Worm (Caenorhabditis elegans) whole organism, late embryonic: ENCODE data around the gene ctbp-1.

Experiments
- ceh-19 ChIP-seq: fragments of 200-800 bp; sonication (Bioruptor generic); optimal IDR thresholded peaks from 2 replicates; lab custom pipeline; 2018; ENCODE audit warnings: mild to moderate bottlenecking, missing genetic modification characterization, missing compliant biosample characterization
- ceh-9 ChIP-seq: sonication (generic microtip); optimal IDR thresholded peaks from 2 replicates; lab custom pipeline; 2016; ENCODE audit warnings: mild to moderate bottlenecking, missing genetic modification characterization, inconsistent platforms, missing compliant biosample characterization
- dve-1 ChIP-seq: sonication (generic microtip); optimal IDR thresholded peaks from 2 replicates; lab custom pipeline; 2017; ENCODE audit warnings: antibody characterized with exemption, mild to moderate bottlenecking, missing genetic modification characterization, missing compliant biosample characterization
- hlh-15 ChIP-seq: sonication (generic microtip); optimal IDR thresholded peaks from 2 replicates; lab custom pipeline; 2016; ENCODE audit warnings: missing genetic modification characterization, missing compliant biosample characterization
- lin-11 ChIP-seq: fragments of 200-800 bp; sonication (Bioruptor generic); optimal IDR thresholded peaks from 2 replicates; lab custom pipeline; 2018; ENCODE audit warnings: mild to moderate bottlenecking, missing genetic modification characterization, missing compliant biosample characterization
- nhr-11 ChIP-seq: fragments of 150-350 bp; optimal IDR thresholded peaks from 2 replicates; lab custom pipeline; 2014; ENCODE audit warnings: missing biosample characterization, missing genetic modification characterization
- pat-9 ChIP-seq: fragments of 200-800 bp; sonication (Bioruptor generic); optimal IDR thresholded peaks from 2 replicates; lab custom pipeline; 2018; ENCODE audit warnings: mild to moderate bottlenecking, missing genetic modification characterization, moderate library complexity, missing compliant biosample characterization
- pha-2 ChIP-seq: sonication (generic microtip); optimal IDR thresholded peaks from 2 replicates; lab custom pipeline; 2017; ENCODE audit warnings: mild to moderate bottlenecking, missing genetic modification characterization, missing compliant biosample characterization
- pqm-1 ChIP-seq: sonication (generic microtip); optimal IDR thresholded peaks from 2 replicates; lab custom pipeline; 2016; ENCODE audit warnings: missing genetic modification characterization, missing compliant biosample characterization
- sox-4 ChIP-seq: sonication (generic microtip); optimal IDR thresholded peaks from 2 replicates; lab custom pipeline; 2017; ENCODE audit warnings: mild to moderate bottlenecking, missing genetic modification characterization, inconsistent platforms, missing compliant biosample characterization
- ztf-16 ChIP-seq: sonication (generic microtip); optimal IDR thresholded peaks from 2 replicates; lab custom pipeline; 2017; ENCODE audit warnings: missing genetic modification characterization, missing compliant biosample characterization

ce11 chrX:5839643-5840042 is 22.9 kb upstream of the ctbp-1 start, which contains the start of gene dct-11:
- TF ChIP-seq dve-1 (tag; lab: Kevin White, UChicago): peak; percentile 16
- no peak for TF ChIP-seq ztf-16 (tag; lab: Kevin White, UChicago)
- no peak for TF ChIP-seq nhr-11 (tag; lab: Kevin White, UChicago)
- no peak for TF ChIP-seq lin-11 (tag; lab: Kevin White, UChicago)
- no peak for TF ChIP-seq ceh-9 (tag; lab: Kevin White, UChicago)
- TF ChIP-seq pqm-1 (tag; lab: Kevin White, UChicago): no peak
- TF ChIP-seq pat-9 (tag; lab: Kevin White, UChicago): no peak
- no peak for TF ChIP-seq hlh-15 (tag; lab: Kevin White, UChicago)
- no peak for TF ChIP-seq pha-2 (tag; lab: Kevin White, UChicago)
- TF ChIP-seq sox-4 (tag; lab: Kevin White, UChicago): no peak
- no peak for TF ChIP-seq ceh-19
